Fruit fly (Drosophila melanogaster) whole organism, embryonic: Measurements from ENCODE around the gene CG15641.

Source experiments
- Ada2b ChIP-seq: fragments of 200-800 bp; sonication (Bioruptor generic); IDR thresholded peaks from 2 replicates; pipeline ENCODE4 v1.3.6; 2022; ENCODE audit warnings: missing biosample characterization, missing genetic modification characterization
- B-H1 ChIP-seq: fragments of 200-800 bp; sonication (Bioruptor generic); IDR thresholded peaks from 3 replicates; pipeline ENCODE4 v1.3.6; 2022; ENCODE audit warnings: missing biosample characterization, missing genetic modification characterization
- CG10267 ChIP-seq: fragments of 200-800 bp; sonication (Bioruptor generic); optimal IDR thresholded peaks from 2 replicates; lab custom pipeline; 2018; ENCODE audit warnings: missing biosample characterization, mild to moderate bottlenecking, missing genetic modification characterization, moderate library complexity
- CG11560 ChIP-seq: fragments of 200-800 bp; sonication (Bioruptor generic); IDR thresholded peaks from 3 replicates; pipeline ENCODE4 v1.3.6; 2022; ENCODE audit warnings: missing biosample characterization, missing genetic modification characterization
- CG13624 ChIP-seq: fragments of 200-800 bp; sonication (Bioruptor generic); optimal IDR thresholded peaks from 2 replicates; lab custom pipeline; 2016; ENCODE audit warnings: missing biosample characterization, missing genetic modification characterization
- CG13775 ChIP-seq: fragments of 200-800 bp; sonication (Bioruptor generic); optimal IDR thresholded peaks from 3 replicates; lab custom pipeline; 2017; ENCODE audit warnings: missing biosample characterization, mild to moderate bottlenecking, missing genetic modification characterization
- CG14014 ChIP-seq: fragments of 200-800 bp; sonication (Bioruptor generic); IDR thresholded peaks from 2 replicates; pipeline ENCODE4 v1.3.6; 2022; ENCODE audit warnings: missing biosample characterization, missing genetic modification characterization
- CG15269 ChIP-seq: fragments of 200-800 bp; sonication (Bioruptor generic); optimal IDR thresholded peaks from 2 replicates; lab custom pipeline; 2018; ENCODE audit warnings: missing biosample characterization, mild to moderate bottlenecking, missing genetic modification characterization, moderate library complexity
- CG17802 ChIP-seq: fragments of 200-800 bp; sonication (Bioruptor generic); optimal IDR thresholded peaks from 2 replicates; lab custom pipeline; 2018; ENCODE audit warnings: missing biosample characterization, mild to moderate bottlenecking, missing genetic modification characterization, moderate library complexity
- CG18619 ChIP-seq: fragments of 200-800 bp; sonication (Bioruptor generic); optimal IDR thresholded peaks from 3 replicates; lab custom pipeline; 2017; ENCODE audit warnings: missing biosample characterization, mild to moderate bottlenecking, missing genetic modification characterization
- CG30431 ChIP-seq: fragments of 200-800 bp; sonication (Bioruptor generic); optimal IDR thresholded peaks from 2 replicates; lab custom pipeline; 2017; ENCODE audit warnings: missing biosample characterization, missing genetic modification characterization
- CG33557 ChIP-seq: fragments of 200-800 bp; sonication (Bioruptor generic); optimal IDR thresholded peaks from 2 replicates; lab custom pipeline; 2019; ENCODE audit warnings: missing biosample characterization, mild to moderate bottlenecking, missing genetic modification characterization, moderate library complexity
- CG4820 ChIP-seq: fragments of 200-800 bp; sonication (Bioruptor generic); optimal IDR thresholded peaks from 3 replicates; lab custom pipeline; 2016; ENCODE audit warnings: missing biosample characterization, missing genetic modification characterization
- CG5245 ChIP-seq: fragments of 200-800 bp; sonication (Bioruptor generic); optimal IDR thresholded peaks from 3 replicates; lab custom pipeline; 2016; ENCODE audit warnings: missing biosample characterization, missing genetic modification characterization
- CG7357 ChIP-seq: fragments of 200-800 bp; sonication (Bioruptor generic); IDR thresholded peaks from 3 replicates; pipeline ENCODE4 v1.3.6; 2022; ENCODE audit warnings: missing biosample characterization, missing genetic modification characterization
- CG7839 ChIP-seq: fragments of 200-800 bp; sonication (Bioruptor generic); optimal IDR thresholded peaks from 3 replicates; lab custom pipeline; 2018; ENCODE audit warnings: missing biosample characterization, mild to moderate bottlenecking, missing genetic modification characterization, moderate library complexity
- CG8388 ChIP-seq: fragments of 200-800 bp; sonication (Bioruptor generic); optimal IDR thresholded peaks from 2 replicates; lab custom pipeline; 2019; ENCODE audit warnings: missing biosample characterization, mild to moderate bottlenecking, missing genetic modification characterization, moderate library complexity
- CHES-1-like ChIP-seq: fragments of 200-800 bp; sonication (Bioruptor generic); optimal IDR thresholded peaks from 2 replicates; lab custom pipeline; 2016; ENCODE audit warnings: missing biosample characterization, missing genetic modification characterization
- Drgx ChIP-seq: fragments of 200-800 bp; sonication (Bioruptor generic); IDR thresholded peaks from 2 replicates; pipeline ENCODE4 v1.3.6; 2022; ENCODE audit warnings: missing biosample characterization, missing genetic modification characterization
- E2f2 ChIP-seq: fragments of 200-800 bp; sonication (Bioruptor generic); IDR thresholded peaks from 2 replicates; pipeline ENCODE4 v1.3.6; 2022; ENCODE audit warnings: missing biosample characterization, missing genetic modification characterization
- Elba2 ChIP-seq: fragments of 200-800 bp; sonication (Bioruptor generic); optimal IDR thresholded peaks from 3 replicates; lab custom pipeline; 2016; ENCODE audit warnings: missing biosample characterization, missing genetic modification characterization
- GATAe ChIP-seq: fragments of 200-800 bp; sonication (Bioruptor generic); conservative IDR thresholded peaks from 2 replicates; pipeline ENCODE4 v1.3.6; 2022; ENCODE audit warnings: missing biosample characterization, missing genetic modification characterization
- Gsc ChIP-seq: fragments of 200-800 bp; sonication (Bioruptor generic); IDR thresholded peaks from 2 replicates; pipeline ENCODE4 v1.3.6; 2022; ENCODE audit warnings: missing biosample characterization, missing genetic modification characterization
- H15 ChIP-seq: fragments of 200-800 bp; sonication (Bioruptor generic); IDR thresholded peaks from 3 replicates; pipeline ENCODE4 v1.3.6; 2022; ENCODE audit warnings: missing biosample characterization, missing genetic modification characterization
- HmgZ ChIP-seq: fragments of 200-800 bp; sonication (Bioruptor generic); optimal IDR thresholded peaks from 2 replicates; lab custom pipeline; 2018; ENCODE audit warnings: missing biosample characterization, mild to moderate bottlenecking, missing genetic modification characterization
- Hr78 ChIP-seq, 2 experiments: fragments of 200-800 bp in 1 of 2; fragments of >200 bp in 1 of 2; sonication (Bioruptor generic) in 1 of 2; optimal IDR thresholded peaks; 2 replicates each; lab custom pipeline; 2017 to 2019; ENCODE audit warnings: missing biosample characterization in 2 of 2, missing genetic modification characterization in 2 of 2, mild to moderate bottlenecking in 1 of 2, moderate library complexity in 1 of 2
- NC2β ChIP-seq: fragments of 200-800 bp; sonication (Bioruptor generic); optimal IDR thresholded peaks from 2 replicates; lab custom pipeline; 2016; ENCODE audit warnings: missing biosample characterization, missing genetic modification characterization
- NfI ChIP-seq: fragments of 200-800 bp; sonication (Bioruptor generic); optimal IDR thresholded peaks from 3 replicates; lab custom pipeline; 2018; ENCODE audit warnings: missing biosample characterization, mild to moderate bottlenecking, missing genetic modification characterization, moderate library complexity
- Oaz ChIP-seq: fragments of 200-800 bp; sonication (Bioruptor generic); IDR thresholded peaks from 2 replicates; pipeline ENCODE4 v1.3.6; 2022; ENCODE audit warnings: missing biosample characterization, missing genetic modification characterization
- Optix ChIP-seq: fragments of 200-800 bp; sonication (Bioruptor generic); IDR thresholded peaks from 3 replicates; pipeline ENCODE4 v1.3.6; 2022; ENCODE audit warnings: missing biosample characterization, missing genetic modification characterization
- Trl ChIP-seq, 3 experiments: fragments of >200 bp in 2 of 3; fragments of 200-800 bp in 1 of 3; sonication (Bioruptor generic) in 1 of 3; optimal IDR thresholded peaks; 2 replicates in 1 of 3; 3 replicates in 2 of 3; lab custom pipeline; 2016 to 2017; ENCODE audit warnings: missing biosample characterization in 1 of 3, missing genetic modification characterization in 1 of 3
- Usf ChIP-seq: fragments of 200-800 bp; sonication (Bioruptor generic); optimal IDR thresholded peaks from 2 replicates; lab custom pipeline; 2017; ENCODE audit warnings: missing genotype, missing biosample characterization, missing genetic modification characterization
- abd-A ChIP-seq: fragments of 200-800 bp; sonication (Bioruptor generic); optimal IDR thresholded peaks from 3 replicates; lab custom pipeline; 2019; ENCODE audit warnings: missing biosample characterization, mild to moderate bottlenecking, missing genetic modification characterization, moderate library complexity
- al ChIP-seq: fragments of 200-800 bp; sonication (Bioruptor generic); IDR thresholded peaks from 2 replicates; pipeline ENCODE4 v1.3.6; 2022; ENCODE audit warnings: missing biosample characterization, missing genetic modification characterization
- ash1 ChIP-seq: fragments of 200-800 bp; sonication (Bioruptor generic); optimal IDR thresholded peaks from 2 replicates; lab custom pipeline; 2018; ENCODE audit warnings: missing biosample characterization, mild to moderate bottlenecking, missing genetic modification characterization
- chm ChIP-seq: fragments of 200-800 bp; sonication (Bioruptor generic); IDR thresholded peaks from 2 replicates; pipeline ENCODE4 v1.3.6; 2022; ENCODE audit warnings: missing biosample characterization, missing genetic modification characterization
- danr ChIP-seq: fragments of 200-800 bp; sonication (Bioruptor generic); IDR thresholded peaks from 2 replicates; pipeline ENCODE4 v1.3.6; 2022; ENCODE audit warnings: missing biosample characterization, missing genetic modification characterization
- dati ChIP-seq: fragments of 200-800 bp; sonication (Bioruptor generic); IDR thresholded peaks from 2 replicates; pipeline ENCODE4 v1.3.6; 2022; ENCODE audit warnings: missing biosample characterization, missing genetic modification characterization
- esg ChIP-seq: fragments of 200-800 bp; sonication (Bioruptor generic); conservative IDR thresholded peaks from 2 replicates; pipeline ENCODE4 v1.3.6; 2022; ENCODE audit warnings: missing biosample characterization, missing genetic modification characterization
- grau ChIP-seq: fragments of 200-800 bp; optimal IDR thresholded peaks from 3 replicates; lab custom pipeline; 2019; ENCODE audit warnings: missing biosample characterization, mild to moderate bottlenecking, missing genetic modification characterization, moderate library complexity
- klu ChIP-seq: fragments of 200-800 bp; sonication (Bioruptor generic); IDR thresholded peaks from 2 replicates; pipeline ENCODE4 v1.3.6; 2022; ENCODE audit warnings: missing biosample characterization, missing genetic modification characterization
- lab ChIP-seq: fragments of 200-800 bp; sonication (Bioruptor generic); optimal IDR thresholded peaks from 3 replicates; lab custom pipeline; 2017; ENCODE audit warnings: missing biosample characterization, missing genetic modification characterization, mild to moderate bottlenecking, moderate library complexity, missing genetic modification reagents
- lbe ChIP-seq: fragments of 200-800 bp; sonication (Bioruptor generic); optimal IDR thresholded peaks from 2 replicates; lab custom pipeline; 2016; ENCODE audit warnings: missing biosample characterization, mild to moderate bottlenecking, missing genetic modification characterization
- prd ChIP-seq, 3 experiments: fragments of >200 bp in 2 of 3; fragments of 200-800 bp in 1 of 3; sonication (Bioruptor generic) in 1 of 3; optimal IDR thresholded peaks in 2 of 3; IDR thresholded peaks in 1 of 3; 2 replicates in 2 of 3; 3 replicates in 1 of 3; pipeline versions ENCODE4 v1.3.6 to Lab custom; 2017 to 2022; ENCODE audit warnings: missing biosample characterization in 1 of 3, missing genetic modification characterization in 1 of 3
- pros ChIP-seq: fragments of 200-800 bp; sonication (Bioruptor generic); optimal IDR thresholded peaks from 3 replicates; lab custom pipeline; 2019; ENCODE audit warnings: missing biosample characterization, mild to moderate bottlenecking, missing genetic modification characterization, moderate library complexity
- sens ChIP-seq: fragments of 200-800 bp; sonication (Bioruptor generic); peaks from one replicate; lab custom pipeline; 2016; ENCODE audit warnings: missing biosample characterization, missing genetic modification characterization
- sima ChIP-seq: fragments of 200-800 bp; sonication (Bioruptor generic); optimal IDR thresholded peaks from 2 replicates; lab custom pipeline; 2016; ENCODE audit warnings: missing biosample characterization, missing genetic modification characterization
- tap ChIP-seq: fragments of 200-800 bp; optimal IDR thresholded peaks from 3 replicates; lab custom pipeline; 2019; ENCODE audit warnings: missing biosample characterization, mild to moderate bottlenecking, missing genetic modification characterization, moderate library complexity
- tin ChIP-seq: fragments of 200-800 bp; sonication (Bioruptor generic); optimal IDR thresholded peaks from 3 replicates; lab custom pipeline; 2016; ENCODE audit warnings: missing biosample characterization, missing genetic modification characterization
- wdn ChIP-seq: fragments of 200-800 bp; sonication (Bioruptor generic); IDR thresholded peaks from 2 replicates; pipeline ENCODE4 v1.3.6; 2022; ENCODE audit warnings: missing biosample characterization, missing genetic modification characterization
- wek ChIP-seq: fragments of 200-800 bp; sonication (Bioruptor generic); optimal IDR thresholded peaks from 3 replicates; lab custom pipeline; 2018; ENCODE audit warnings: missing biosample characterization, mild to moderate bottlenecking, missing genetic modification characterization, moderate library complexity
- zfh1 ChIP-seq: fragments of 200-800 bp; sonication (Bioruptor generic); IDR thresholded peaks from 3 replicates; pipeline ENCODE4 v1.3.6; 2022; ENCODE audit warnings: missing biosample characterization, missing genetic modification characterization

The CG15641 gene

dm6 chrX:15486682-15487081 lies 19.0 kb downstream of the CG15641 start, which contains the start of gene Gmap (continued):
- TF ChIP-seq Optix (no peak), CHES-1-like (GFP tag; lab: Kevin White, UChicago) (no peak), CG30431 (GFP tag; lab: Kevin White, UChicago) (no peak), lab (GFP tag; lab: Kevin White, UChicago) (no peak), CG33557 (GFP tag; lab: Kevin White, UChicago) (no peak), klu (GFP tag; lab: Robert Waterston, UW) (no peak), Hr78 (GFP tag; optimal IDR thresholded peaks at IDR 0.05; lab: Kevin White, UChicago) (no peak), Ada2b (GFP tag; lab: Robert Waterston, UW) (no peak), esg (GFP tag; lab: Robert Waterston, UW) (no peak), danr (no peak), E2f2 (GFP tag; lab: Robert Waterston, UW) (peak; percentile 94), ash1 (GFP tag; lab: Kevin White, UChicago) (no peak), B-H1 (no peak), Usf (GFP tag; lab: Kevin White, UChicago) (no peak), sens (GFP tag; lab: Kevin White, UChicago) (peak; percentile 3), prd (optimal IDR thresholded peaks at IDR 0.05; lab: Kevin White, UChicago) (no peak), prd (GFP tag; IDR thresholded peaks at IDR 0.05; lab: Robert Waterston, UW) (no peak), Trl (optimal IDR thresholded peaks at IDR 0.05; lab: Kevin White, UChicago) (no peak), Trl (GFP tag; optimal IDR thresholded peaks at IDR 0.05; lab: Kevin White, UChicago) (no peak), Elba2 (GFP tag; lab: Kevin White, UChicago) (no peak), Gsc (GFP tag; lab: Robert Waterston, UW) (no peak), CG18619 (no peak), pros (no peak), H15 (GFP tag; lab: Robert Waterston, UW) (no peak), CG4820 (GFP tag; lab: Kevin White, UChicago) (no peak), wdn (GFP tag; lab: Robert Waterston, UW) (no peak), tap (tag; lab: Kevin White, UChicago) (no peak), dati (GFP tag; lab: Robert Waterston, UW) (no peak), lbe (GFP tag; lab: Kevin White, UChicago) (no peak), grau (no peak), CG7839 (tag; lab: Kevin White, UChicago) (no peak), tin (no peak), CG7357 (no peak), NC2β (GFP tag; lab: Kevin White, UChicago) (no peak), CG13775 (GFP tag; lab: Kevin White, UChicago) (no peak), abd-A (tag; lab: Kevin White, UChicago) (no peak), CG11560 (tag; lab: Robert Waterston, UW) (no peak), wek (GFP tag; lab: Kevin White, UChicago) (no peak), zfh1 (GFP tag; lab: Robert Waterston, UW) (no peak), sima (GFP tag; lab: Kevin White, UChicago) (no peak), CG8388 (GFP tag; lab: Kevin White, UChicago) (no peak), chm (no peak), NfI (GFP tag; lab: Kevin White, UChicago) (no peak), GATAe (GFP tag; lab: Robert Waterston, UW) (no peak), CG5245 (GFP tag; lab: Kevin White, UChicago) (no peak), CG14014 (GFP tag; lab: Robert Waterston, UW) (no peak), CG17802 (tag; lab: Kevin White, UChicago) (no peak), CG10267 (tag; lab: Kevin White, UChicago) (peak; percentile 10), CG15269 (no peak), al (no peak), Drgx (no peak), HmgZ (tag; lab: Kevin White, UChicago) (peak; percentile 33), Oaz (GFP tag; lab: Robert Waterston, UW) (no peak), CG13624 (GFP tag; lab: Kevin White, UChicago) (no peak)
